Fruit fly (Drosophila melanogaster) whole organism, pupa: ENCODE results near the gene clumsy.

ENCODE experiments used
- CG14655 ChIP-seq: fragments of 200-800 bp; sonication (Bioruptor generic); optimal IDR thresholded peaks from 3 replicates; lab custom pipeline; 2017; ENCODE audit warnings: mild to moderate bottlenecking, missing biosample characterization, missing genetic modification reagents, missing genetic modification characterization
- CG15710 ChIP-seq: fragments of 200-800 bp; sonication (Bioruptor generic); optimal IDR thresholded peaks from 2 replicates; lab custom pipeline; 2018; ENCODE audit warnings: missing biosample characterization, mild to moderate bottlenecking, missing genetic modification characterization, moderate library complexity
- CG17806 ChIP-seq: fragments of 200-800 bp; sonication (Bioruptor generic); optimal IDR thresholded peaks from 2 replicates; lab custom pipeline; 2018; ENCODE audit warnings: missing biosample characterization, mild to moderate bottlenecking, missing genetic modification characterization, moderate library complexity
- CG32121 ChIP-seq: fragments of 200-800 bp; sonication (Bioruptor generic); IDR thresholded peaks from 2 replicates; pipeline ENCODE4 v1.3.6; 2022; ENCODE audit warnings: missing biosample characterization, missing genetic modification characterization
- CG34367 ChIP-seq: fragments of 200-800 bp; sonication (Bioruptor generic); optimal IDR thresholded peaks from 2 replicates; lab custom pipeline; 2018; ENCODE audit warnings: missing biosample characterization, mild to moderate bottlenecking, missing genetic modification characterization
- CG4496 ChIP-seq: fragments of 200-800 bp; sonication (Bioruptor generic); IDR thresholded peaks from 3 replicates; pipeline ENCODE4 v1.3.6; 2022; ENCODE audit warnings: missing biosample characterization, missing genetic modification characterization
- CG8301 ChIP-seq: fragments of 200-800 bp; sonication (Bioruptor generic); optimal IDR thresholded peaks from 2 replicates; lab custom pipeline; 2018; ENCODE audit warnings: missing biosample characterization, mild to moderate bottlenecking, missing genetic modification characterization
- D1 ChIP-seq: fragments of 200-800 bp; sonication (Bioruptor generic); optimal IDR thresholded peaks from 2 replicates; lab custom pipeline; 2018; ENCODE audit warnings: missing biosample characterization, mild to moderate bottlenecking, missing genetic modification characterization, moderate library complexity
- EcR ChIP-seq: fragments of 200-800 bp; sonication (Bioruptor generic); optimal IDR thresholded peaks from 3 replicates; lab custom pipeline; 2019; ENCODE audit warnings: missing biosample characterization, missing genetic modification characterization, mild to moderate bottlenecking, moderate library complexity, missing genetic modification reagents
- Pif1B ChIP-seq: fragments of 200-800 bp; sonication (Bioruptor generic); optimal IDR thresholded peaks from 3 replicates; lab custom pipeline; 2016; ENCODE audit warnings: missing biosample characterization, missing genetic modification characterization
- fd96Ca ChIP-seq: fragments of 200-800 bp; sonication (Bioruptor generic); IDR thresholded peaks from 3 replicates; pipeline ENCODE4 v1.3.6; 2022; ENCODE audit warnings: missing biosample characterization, missing genetic modification characterization
- gl ChIP-seq: fragments of 200-800 bp; sonication (Bioruptor generic); optimal IDR thresholded peaks from 2 replicates; lab custom pipeline; 2018; ENCODE audit warnings: missing biosample characterization, mild to moderate bottlenecking, missing genetic modification characterization

DNA sequence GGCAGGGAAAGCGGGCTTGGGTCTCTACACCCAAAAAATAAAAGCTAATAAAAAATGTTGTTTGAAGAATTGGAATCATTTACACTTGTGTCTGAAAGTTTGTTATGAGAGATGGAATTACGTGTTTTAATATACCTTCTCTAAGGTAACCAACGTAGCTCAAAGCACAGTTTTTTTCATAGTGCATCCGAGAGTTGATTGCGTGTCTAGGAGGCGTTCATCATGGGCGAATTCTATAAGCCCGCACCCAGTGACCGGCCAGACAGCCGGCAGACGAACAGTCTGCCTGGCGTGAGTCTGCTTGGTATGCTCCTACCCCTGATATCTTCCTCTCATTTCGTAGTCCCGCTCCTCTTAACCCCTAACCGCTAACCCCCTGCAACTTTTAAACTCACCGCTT lies 18.5 kb upstream of the clumsy start:
- TF ChIP-seq CG32121 (no peak), Pif1B (GFP tag; lab: Kevin White, UChicago) (no peak), CG8301 (no peak), CG14655 (GFP tag; lab: Kevin White, UChicago) (no peak), EcR (GFP tag; lab: Kevin White, UChicago) (no peak), CG4496 (GFP tag; lab: Robert Waterston, UW) (no peak), fd96Ca (GFP tag; lab: Robert Waterston, UW) (no peak), CG15710 (tag; lab: Kevin White, UChicago) (no peak), CG17806 (tag; lab: Kevin White, UChicago) (no peak), gl (no peak), D1 (tag; lab: Kevin White, UChicago) (no peak), CG34367 (tag; lab: Kevin White, UChicago) (no peak)
